Comparison of ENCODE assay signal across 4 worm cellular contexts in the genomic region with DNA sequence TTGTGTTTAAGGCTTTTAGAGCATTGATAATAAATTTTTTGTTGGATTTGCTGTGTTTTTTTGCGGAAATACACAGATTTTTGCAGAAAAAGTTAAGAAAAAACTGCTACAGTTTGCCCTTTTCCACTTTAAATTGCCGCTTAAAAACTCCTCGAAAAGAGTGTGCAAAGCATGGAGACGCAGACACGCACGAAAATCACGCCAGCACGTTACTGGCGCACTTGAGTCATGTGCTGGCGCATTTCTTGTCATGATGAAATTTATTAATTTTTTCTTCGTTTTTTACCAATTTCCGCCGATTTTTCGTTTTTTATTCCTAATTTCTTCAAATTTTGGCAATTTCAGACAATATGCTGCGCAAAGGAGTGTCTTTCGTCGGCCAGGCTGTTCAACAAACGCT.
TF ChIP-seq lines count a peak whose summit lies in the region.

A gene (plus strand): TSS at position 346 of the 400 bp plus-strand sequence.

TF ChIP-seq in whole organism, L2 larva, 48 proteins besides CTCF, POLR2A, EP300 and RAD21 (continues in another document):
- TF ChIP-seq lin-11 (tag; optimal IDR thresholded peaks at IDR 0.05; lab: Kevin White, UChicago) (peak; percentile 93), nhr-237 (tag; optimal IDR thresholded peaks at IDR 0.05; lab: Kevin White, UChicago) (peak; percentile 69), skn-1 (tag; optimal IDR thresholded peaks at IDR 0.05; lab: Kevin White, UChicago) (no peak), zag-1 (tag; optimal IDR thresholded peaks at IDR 0.05; lab: Kevin White, UChicago) (peak; percentile 81), ztf-4 (tag; optimal IDR thresholded peaks at IDR 0.05; lab: Kevin White, UChicago) (peak; percentile 94), ama-1 (optimal IDR thresholded peaks at IDR 0.05; lab: Kevin White, UChicago) (peak; percentile 79), elt-3 (tag; optimal IDR thresholded peaks at IDR 0.05; lab: Kevin White, UChicago) (no peak), lin-13 (GFP tag; optimal IDR thresholded peaks at IDR 0.05; lab: Kevin White, UChicago) (peak; percentile 94), F13H6.1 (tag; optimal IDR thresholded peaks at IDR 0.05; lab: Kevin White, UChicago) (peak; percentile 93), unc-55 (GFP tag; optimal IDR thresholded peaks at IDR 0.05; lab: Kevin White, UChicago) (peak; percentile 97), nhr-77 (tag; optimal IDR thresholded peaks at IDR 0.05; lab: Kevin White, UChicago) (peak; percentile 85), ztf-11 (tag; optimal IDR thresholded peaks at IDR 0.05; lab: Kevin White, UChicago) (no peak), elt-1 (tag; optimal IDR thresholded peaks at IDR 0.05; lab: Kevin White, UChicago) (peak; percentile 41), nhr-129 (tag; optimal IDR thresholded peaks at IDR 0.05; lab: Kevin White, UChicago) (peak; percentile 91), ceh-16 (tag; optimal IDR thresholded peaks at IDR 0.05; lab: Kevin White, UChicago) (peak; percentile 79), alr-1 (tag; optimal IDR thresholded peaks at IDR 0.05; lab: Kevin White, UChicago) (no peak), nhr-12 (tag; optimal IDR thresholded peaks at IDR 0.05; lab: Kevin White, UChicago) (no peak), lin-39 (tag; optimal IDR thresholded peaks at IDR 0.05; lab: Kevin White, UChicago) (no peak), sem-4 (tag; optimal IDR thresholded peaks at IDR 0.05; lab: Kevin White, UChicago) (peak; percentile 94), ceh-82 (tag; optimal IDR thresholded peaks at IDR 0.05; lab: Kevin White, UChicago) (peak; percentile 71), unc-39 (tag; optimal IDR thresholded peaks at IDR 0.05; lab: Kevin White, UChicago) (no peak), nhr-11 (tag; optimal IDR thresholded peaks at IDR 0.05; lab: Kevin White, UChicago) (no peak)

TF ChIP-seq in whole organism, L4 larva, 104 proteins besides CTCF, POLR2A, EP300 and RAD21 (continues in another document):
- no peak for TF ChIP-seq pqm-1 (tag; optimal IDR thresholded peaks at IDR 0.05; lab: Kevin White, UChicago)
- peak; percentile 97 for TF ChIP-seq dve-1 (tag; optimal IDR thresholded peaks at IDR 0.05; lab: Kevin White, UChicago; ENCODE audit: insufficient read depth)
- peak; percentile 89 for TF ChIP-seq php-3 (GFP tag; IDR thresholded peaks at IDR 0.05; lab: Robert Waterston, UW)
- TF ChIP-seq ceh-20 (GFP tag; IDR thresholded peaks at IDR 0.05; lab: Robert Waterston, UW), result peak; percentile 92
- peak; percentile 91 for TF ChIP-seq dmd-6 (GFP tag; IDR thresholded peaks at IDR 0.05; lab: Robert Waterston, UW)
- TF ChIP-seq aly-2 (tag; optimal IDR thresholded peaks at IDR 0.05; lab: Kevin White, UChicago), result no peak
- peak; percentile 82; the same call in 1 of the 2 replicates for TF ChIP-seq D1046.2 (GFP tag; IDR thresholded peaks at IDR 0.05; lab: Robert Waterston, UW)
- TF ChIP-seq mep-1 (tag; optimal IDR thresholded peaks at IDR 0.05; lab: Kevin White, UChicago), result peak; percentile 94
- TF ChIP-seq nhr-6 (tag; optimal IDR thresholded peaks at IDR 0.05; lab: Kevin White, UChicago), result peak; percentile 94
- peak; percentile 98 for TF ChIP-seq lin-38 (GFP tag; IDR thresholded peaks at IDR 0.05; lab: Robert Waterston, UW)
- TF ChIP-seq ceh-82 (tag; optimal IDR thresholded peaks at IDR 0.05; lab: Kevin White, UChicago), result no peak
- TF ChIP-seq mxl-2 (GFP tag; conservative IDR thresholded peaks at IDR 0.05; lab: Robert Waterston, UW), result 0 out of 2 replicates have a peak, but pooled peaks have one; percentile 23
- TF ChIP-seq aha-1 (tag; lab: Kevin White, UChicago), result peak; percentile 97
- peak; percentile 65 for TF ChIP-seq lir-3 (tag; optimal IDR thresholded peaks at IDR 0.05; lab: Kevin White, UChicago)
- TF ChIP-seq ztf-11 (tag; optimal IDR thresholded peaks at IDR 0.05; lab: Kevin White, UChicago), result no peak
- no peak for TF ChIP-seq snpc-4 (tag; optimal IDR thresholded peaks at IDR 0.05; lab: Kevin White, UChicago)
- TF ChIP-seq lsy-2 (tag; optimal IDR thresholded peaks at IDR 0.05; lab: Kevin White, UChicago), result peak; percentile 72 to 97
- no peak for TF ChIP-seq mxl-3 (GFP tag; optimal IDR thresholded peaks at IDR 0.05; lab: Kevin White, UChicago)
- peak; percentile 84 for TF ChIP-seq fkh-10 (GFP tag; optimal IDR thresholded peaks at IDR 0.05; lab: Kevin White, UChicago)
- peak; percentile 29 for TF ChIP-seq unc-130 (GFP tag; optimal IDR thresholded peaks at IDR 0.05; lab: Kevin White, UChicago)
- TF ChIP-seq nhr-42 (GFP tag; IDR thresholded peaks at IDR 0.05; lab: Robert Waterston, UW), result peak; percentile 92
- TF ChIP-seq F49E8.2 (tag; optimal IDR thresholded peaks at IDR 0.05; lab: Kevin White, UChicago; ENCODE audit: borderline replicate concordance), result peak; percentile 88

TF ChIP-seq in whole organism, late embryonic, 69 proteins besides CTCF, POLR2A, EP300 and RAD21 (continues in another document):
- TF ChIP-seq K09A11.1 (tag; optimal IDR thresholded peaks at IDR 0.05; lab: Kevin White, UChicago; ENCODE audit: insufficient read depth), result no peak
- no peak for TF ChIP-seq T23F11.4 (GFP tag; optimal IDR thresholded peaks at IDR 0.05; lab: Kevin White, UChicago)
- TF ChIP-seq lin-11 (tag; optimal IDR thresholded peaks at IDR 0.05; lab: Kevin White, UChicago), result peak; percentile 17
- peak; percentile 3 for TF ChIP-seq ceh-2 (tag; optimal IDR thresholded peaks at IDR 0.05; lab: Kevin White, UChicago)
- peak; percentile 78 for TF ChIP-seq ceh-31 (tag; optimal IDR thresholded peaks at IDR 0.05; lab: Kevin White, UChicago)
- no peak for TF ChIP-seq elt-4 (tag; optimal IDR thresholded peaks at IDR 0.05; lab: Kevin White, UChicago)
- peak; percentile 40 for TF ChIP-seq pat-9 (tag; optimal IDR thresholded peaks at IDR 0.05; lab: Kevin White, UChicago)
- peak; percentile 15 for TF ChIP-seq ztf-16 (tag; optimal IDR thresholded peaks at IDR 0.05; lab: Kevin White, UChicago)
- TF ChIP-seq ceh-48 (tag; optimal IDR thresholded peaks at IDR 0.05; lab: Kevin White, UChicago), result peak; percentile 13
- TF ChIP-seq ceh-19 (GFP tag; optimal IDR thresholded peaks at IDR 0.05; lab: Kevin White, UChicago), result peak; percentile 55
- peak; percentile 2 for TF ChIP-seq npax-4 (tag; optimal IDR thresholded peaks at IDR 0.05; lab: Kevin White, UChicago)
- no peak for TF ChIP-seq syd-9 (tag; optimal IDR thresholded peaks at IDR 0.05; lab: Kevin White, UChicago)
- TF ChIP-seq ref-2 (tag; optimal IDR thresholded peaks at IDR 0.05; lab: Kevin White, UChicago), result peak; percentile 71
- no peak for TF ChIP-seq hlh-6 (tag; optimal IDR thresholded peaks at IDR 0.05; lab: Kevin White, UChicago)
- peak; percentile 1 for TF ChIP-seq fax-1 (tag; optimal IDR thresholded peaks at IDR 0.05; lab: Kevin White, UChicago)
- no peak for TF ChIP-seq Y22D7AL.16 (tag; optimal IDR thresholded peaks at IDR 0.05; lab: Kevin White, UChicago)
- no peak for TF ChIP-seq ceh-9 (tag; optimal IDR thresholded peaks at IDR 0.05; lab: Kevin White, UChicago)
- peak; percentile 71 for TF ChIP-seq hlh-30 (tag; optimal IDR thresholded peaks at IDR 0.05; lab: Kevin White, UChicago; ENCODE audit: insufficient read depth)
- TF ChIP-seq hlh-15 (tag; optimal IDR thresholded peaks at IDR 0.05; lab: Kevin White, UChicago), result peak; percentile 9
- TF ChIP-seq dve-1 (tag; optimal IDR thresholded peaks at IDR 0.05; lab: Kevin White, UChicago), result peak; percentile 57
- no peak for TF ChIP-seq nhr-11 (tag; optimal IDR thresholded peaks at IDR 0.05; lab: Kevin White, UChicago)
- TF ChIP-seq pax-1 (tag; optimal IDR thresholded peaks at IDR 0.05; lab: Kevin White, UChicago), result peak; percentile 37
- TF ChIP-seq C38D4.7 (GFP tag; optimal IDR thresholded peaks at IDR 0.05; lab: Kevin White, UChicago), result no peak
- TF ChIP-seq dmd-4 (tag; optimal IDR thresholded peaks at IDR 0.05; lab: Kevin White, UChicago; ENCODE audit: borderline replicate concordance), result peak; percentile 30

TF ChIP-seq in whole organism, mixed stage, embryonic, 35 proteins besides CTCF, POLR2A, EP300 and RAD21 (continues in another document):
- TF ChIP-seq nhr-76 (tag; optimal IDR thresholded peaks at IDR 0.05; lab: Kevin White, UChicago), result no peak
- TF ChIP-seq unc-39 (tag; optimal IDR thresholded peaks at IDR 0.05; lab: Kevin White, UChicago), result no peak
- TF ChIP-seq bed-3 (GFP tag; optimal IDR thresholded peaks at IDR 0.05; lab: Kevin White, UChicago), result no peak
- peak; percentile 88 for TF ChIP-seq lsy-2 (tag; optimal IDR thresholded peaks at IDR 0.05; lab: Kevin White, UChicago)
- TF ChIP-seq zip-8 (tag; optimal IDR thresholded peaks at IDR 0.05; lab: Kevin White, UChicago), result no peak
- TF ChIP-seq unc-62 (GFP tag; optimal IDR thresholded peaks at IDR 0.05; lab: Kevin White, UChicago), result peak; percentile 3
- TF ChIP-seq ceh-83 (GFP tag; optimal IDR thresholded peaks at IDR 0.05; lab: Kevin White, UChicago), result no peak
- TF ChIP-seq sptf-1 (tag; optimal IDR thresholded peaks at IDR 0.05; lab: Kevin White, UChicago), result peak; percentile 67
- TF ChIP-seq mab-5 (tag; optimal IDR thresholded peaks at IDR 0.05; lab: Kevin White, UChicago), result no peak
- peak; percentile 32 for TF ChIP-seq ceh-43 (GFP tag; optimal IDR thresholded peaks at IDR 0.05; lab: Kevin White, UChicago)
- TF ChIP-seq unc-120 (tag; optimal IDR thresholded peaks at IDR 0.05; lab: Kevin White, UChicago; ENCODE audit: poor library complexity, severe bottlenecking), result peak; percentile 1
- TF ChIP-seq nhr-28 (tag; optimal IDR thresholded peaks at IDR 0.05; lab: Kevin White, UChicago), result peak; percentile 4
- peak; percentile 51 for TF ChIP-seq mls-2 (tag; optimal IDR thresholded peaks at IDR 0.05; lab: Kevin White, UChicago)
- TF ChIP-seq elt-3 (tag; optimal IDR thresholded peaks at IDR 0.05; lab: Kevin White, UChicago), result no peak
- TF ChIP-seq ceh-39 (tag; optimal IDR thresholded peaks at IDR 0.05; lab: Kevin White, UChicago), result peak; percentile 62
- TF ChIP-seq nhr-12 (tag; optimal IDR thresholded peaks at IDR 0.05; lab: Kevin White, UChicago), result no peak
- TF ChIP-seq snpc-4 (tag; optimal IDR thresholded peaks at IDR 0.05; lab: Kevin White, UChicago), result no peak
- peak; percentile 80 for TF ChIP-seq nhr-237 (tag; optimal IDR thresholded peaks at IDR 0.05; lab: Kevin White, UChicago)
- TF ChIP-seq lin-13 (tag; optimal IDR thresholded peaks at IDR 0.05; lab: Kevin White, UChicago), result peak; percentile 95
- no peak for TF ChIP-seq ham-2 (GFP tag; optimal IDR thresholded peaks at IDR 0.05; lab: Kevin White, UChicago)
- TF ChIP-seq blmp-1 (tag; optimal IDR thresholded peaks at IDR 0.05; lab: Kevin White, UChicago), result no peak
- TF ChIP-seq sem-2 (GFP tag; optimal IDR thresholded peaks at IDR 0.05; lab: Kevin White, UChicago), result no peak
- no peak for TF ChIP-seq elt-1 (tag; optimal IDR thresholded peaks at IDR 0.05; lab: Kevin White, UChicago; ENCODE audit: borderline replicate concordance, insufficient read depth)
- TF ChIP-seq hlh-1 (tag; optimal IDR thresholded peaks at IDR 0.05; lab: Kevin White, UChicago), result peak; percentile 42
- no peak for TF ChIP-seq flh-1 (GFP tag; optimal IDR thresholded peaks at IDR 0.05; lab: Kevin White, UChicago)
- TF ChIP-seq M03D4.4 (tag; optimal IDR thresholded peaks at IDR 0.05; lab: Kevin White, UChicago), result peak; percentile 67
- TF ChIP-seq lin-32 (GFP tag; optimal IDR thresholded peaks at IDR 0.05; lab: Kevin White, UChicago), result no peak
- no peak for TF ChIP-seq nhr-2 (tag; optimal IDR thresholded peaks at IDR 0.05; lab: Kevin White, UChicago)
